Fruit fly (Drosophila melanogaster) whole organism: ENCODE results near the gene CG5880.

Experiments
- pan ChIP-seq: fragments of >200 bp; optimal IDR thresholded peaks from 2 replicates; lab custom pipeline; 2017
- usp ChIP-seq: fragments of >200 bp; optimal IDR thresholded peaks from 2 replicates; lab custom pipeline; 2017; ENCODE audit warnings: missing biosample characterization, missing genetic modification characterization, mixed read lengths

DNA sequence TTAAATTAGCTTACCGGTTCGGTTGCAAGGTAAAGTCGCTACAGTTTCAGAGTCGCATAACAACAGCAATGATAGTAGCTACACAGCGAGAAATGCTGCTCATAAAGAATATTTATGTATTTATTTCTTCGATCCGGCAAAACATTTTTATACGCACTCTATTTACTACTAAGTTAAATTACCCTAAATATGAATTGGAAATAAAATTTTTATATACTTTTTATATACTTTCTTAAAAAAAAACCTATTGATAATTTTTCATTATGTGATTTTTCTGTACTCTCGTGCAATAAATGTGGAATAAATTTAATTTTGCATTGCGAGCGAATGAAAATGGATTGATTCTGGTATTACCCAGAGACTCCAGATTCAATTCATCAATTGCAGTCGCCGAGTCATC lies 15.6 kb upstream of the CG5880 start, which contains the start of gene Jhbp11:
- TF ChIP-seq usp (GFP tag; lab: Kevin White, UChicago) (no peak), pan (lab: Kevin White, UChicago) (no peak)
